Worm (Caenorhabditis elegans) whole organism, young adult: ENCODE measurements around the gene C04H5.1.
A peak's percentile ranks its signal among the peaks of the same experiment; 100 is the strongest.

Experiments
- B0035.1 ChIP-seq: sonication (generic microtip); optimal IDR thresholded peaks from 2 replicates; lab custom pipeline; 2016; ENCODE audit warnings: missing genetic modification characterization, mild to moderate bottlenecking, missing compliant biosample characterization, missing genotype, missing genetic modification reagents
- B0336.3 ChIP-seq: fragments of 200-800 bp; sonication (Bioruptor generic); IDR thresholded peaks from 2 replicates; pipeline ENCODE4 v1.3.6; 2022; ENCODE audit warnings: missing genetic modification characterization, missing compliant biosample characterization
- D2030.7 ChIP-seq: fragments of 200-800 bp; sonication (Bioruptor generic); IDR thresholded peaks from 2 replicates; pipeline ENCODE4 v1.3.6; 2022; ENCODE audit warnings: missing genetic modification reagents, missing genetic modification characterization, missing compliant biosample characterization
- F22D6.2 ChIP-seq: sonication (generic microtip); optimal IDR thresholded peaks from 2 replicates; lab custom pipeline; 2016; ENCODE audit warnings: mild to moderate bottlenecking, missing genetic modification characterization, missing compliant biosample characterization
- F39B2.1 ChIP-seq: fragments of 200-800 bp; sonication (Bioruptor generic); IDR thresholded peaks from 2 replicates; pipeline ENCODE4 v1.3.6; 2022; ENCODE audit warnings: missing genetic modification reagents, missing genetic modification characterization, missing compliant biosample characterization
- T07F8.4 ChIP-seq: sonication (generic microtip); optimal IDR thresholded peaks from 2 replicates; lab custom pipeline; 2016; ENCODE audit warnings: mild to moderate bottlenecking, missing genetic modification characterization, moderate library complexity, missing compliant biosample characterization
- Y67H2A.10 ChIP-seq: fragments of 200-800 bp; sonication (Bioruptor generic); conservative IDR thresholded peaks from 2 replicates; pipeline ENCODE4 v1.3.6; 2022; ENCODE audit warnings: missing genetic modification reagents, missing genetic modification characterization, missing compliant biosample characterization
- ZK185.1 ChIP-seq: sonication (generic microtip); optimal IDR thresholded peaks from 2 replicates; lab custom pipeline; 2016; ENCODE audit warnings: mild to moderate bottlenecking, missing genetic modification characterization, missing compliant biosample characterization; ENCODE audit not compliant: poor library complexity, severe bottlenecking
- ama-1 ChIP-seq, 3 experiments: fragments of 150-350 bp in 1 of 3; sonication (generic microtip) in 2 of 3; optimal IDR thresholded peaks; 2 replicates each; lab custom pipeline; 2014 to 2018; ENCODE audit warnings: missing biosample characterization in 2 of 3, missing genetic modification characterization in 2 of 3, missing genetic modification reagents in 2 of 3
- atf-7 ChIP-seq: sonication (generic microtip); optimal IDR thresholded peaks from 2 replicates; lab custom pipeline; 2017; ENCODE audit warnings: mild to moderate bottlenecking, missing genetic modification characterization, missing compliant biosample characterization
- athp-1 ChIP-seq: sonication (generic microtip); optimal IDR thresholded peaks from 2 replicates; lab custom pipeline; 2017; ENCODE audit warnings: mild to moderate bottlenecking, missing genetic modification characterization, missing compliant biosample characterization
- ccch-3 ChIP-seq: fragments of 200-800 bp; sonication (Bioruptor generic); optimal IDR thresholded peaks from 2 replicates; lab custom pipeline; 2018; ENCODE audit warnings: mild to moderate bottlenecking, missing genetic modification characterization, missing compliant biosample characterization
- cebp-1 ChIP-seq, 2 experiments: fragments of 200-800 bp in 1 of 2; sonication (Bioruptor generic) in 1 of 2; sonication (generic microtip) in 1 of 2; IDR thresholded peaks in 1 of 2; optimal IDR thresholded peaks in 1 of 2; 2 replicates each; pipeline versions ENCODE4 v1.3.6 to Lab custom; 2017 to 2022; ENCODE audit warnings: missing compliant biosample characterization in 2 of 2, missing genetic modification characterization in 2 of 2, mild to moderate bottlenecking in 1 of 2, missing genetic modification reagents in 1 of 2, moderate library complexity in 1 of 2
- ceh-27 ChIP-seq: fragments of 200-800 bp; sonication (Bioruptor generic); optimal IDR thresholded peaks from 2 replicates; lab custom pipeline; 2018; ENCODE audit warnings: mild to moderate bottlenecking, missing genetic modification characterization, moderate library complexity, missing compliant biosample characterization
- ceh-58 ChIP-seq: fragments of 200-800 bp; sonication (Bioruptor generic); IDR thresholded peaks from 2 replicates; pipeline ENCODE4 v1.3.6; 2022; ENCODE audit warnings: missing genetic modification characterization, missing compliant biosample characterization
- dpl-1 ChIP-seq: fragments of 150-350 bp; optimal IDR thresholded peaks from 2 replicates; lab custom pipeline; 2014; ENCODE audit warnings: missing biosample characterization, missing genetic modification reagents, missing genetic modification characterization
- hmg-1.2 ChIP-seq: fragments of 200-800 bp; sonication (Bioruptor generic); IDR thresholded peaks from 2 replicates; pipeline ENCODE4 v1.3.6; 2022; ENCODE audit warnings: missing genetic modification reagents, missing genetic modification characterization, missing compliant biosample characterization
- hrde-1 ChIP-seq: sonication (generic microtip); optimal IDR thresholded peaks from 2 replicates; lab custom pipeline; 2016; ENCODE audit warnings: missing genetic modification characterization, mild to moderate bottlenecking, missing compliant biosample characterization, moderate library complexity, missing genotype, missing genetic modification reagents, borderline replicate concordance
- let-607 ChIP-seq, 2 experiments: fragments of 200-800 bp in 1 of 2; sonication (Bioruptor generic) in 1 of 2; sonication (generic microtip) in 1 of 2; optimal IDR thresholded peaks; 2 replicates each; lab custom pipeline; 2016 to 2018; ENCODE audit warnings: mild to moderate bottlenecking in 2 of 2, missing compliant biosample characterization in 2 of 2, missing genetic modification characterization in 2 of 2, moderate library complexity in 2 of 2, missing genotype in 1 of 2
- lin-26 ChIP-seq: fragments of 200-800 bp; sonication (Bioruptor generic); IDR thresholded peaks from 2 replicates; pipeline ENCODE4 v1.3.6; 2022; ENCODE audit warnings: missing genetic modification reagents, missing genetic modification characterization, missing compliant biosample characterization
- lin-35 ChIP-seq, 3 experiments: fragments of 150-350 bp in 2 of 3; sonication (generic microtip) in 1 of 3; optimal IDR thresholded peaks; 2 replicates each; lab custom pipeline; 2014 to 2018; ENCODE audit warnings: missing biosample characterization in 3 of 3, missing genetic modification characterization in 3 of 3, missing genetic modification reagents in 3 of 3
- lin-40 ChIP-seq: sonication (generic microtip); optimal IDR thresholded peaks from 2 replicates; lab custom pipeline; 2016; ENCODE audit warnings: missing genetic modification characterization, mild to moderate bottlenecking, missing compliant biosample characterization, missing genotype, missing genetic modification reagents
- madf-10 ChIP-seq: sonication (generic microtip); optimal IDR thresholded peaks from 2 replicates; lab custom pipeline; 2016; ENCODE audit warnings: mild to moderate bottlenecking, missing genetic modification characterization, missing compliant biosample characterization
- madf-3 ChIP-seq: fragments of 200-800 bp; sonication (Bioruptor generic); IDR thresholded peaks from 2 replicates; pipeline ENCODE4 v1.3.6; 2022; ENCODE audit warnings: missing genetic modification reagents, missing genetic modification characterization, missing compliant biosample characterization
- nhr-179 ChIP-seq: sonication (generic microtip); optimal IDR thresholded peaks from 2 replicates; lab custom pipeline; 2016; ENCODE audit warnings: mild to moderate bottlenecking, missing genetic modification characterization, missing compliant biosample characterization
- nhr-80 ChIP-seq: sonication (generic microtip); optimal IDR thresholded peaks from 2 replicates; lab custom pipeline; 2016; ENCODE audit warnings: missing genetic modification characterization, missing compliant biosample characterization
- repo-1 ChIP-seq: sonication (generic microtip); optimal IDR thresholded peaks from 2 replicates; lab custom pipeline; 2017; ENCODE audit warnings: mild to moderate bottlenecking, missing genetic modification characterization, missing compliant biosample characterization
- rpc-1 ChIP-seq, 2 experiments: fragments of 150-350 bp in 1 of 2; sonication (generic microtip) in 1 of 2; optimal IDR thresholded peaks; 2 replicates each; lab custom pipeline; 2014 to 2018; ENCODE audit warnings: missing biosample characterization in 1 of 2, missing genetic modification characterization in 1 of 2, missing genetic modification reagents in 1 of 2, missing genotype in 1 of 2
- sea-2 ChIP-seq: fragments of 200-800 bp; sonication (Bioruptor generic); IDR thresholded peaks from 2 replicates; pipeline ENCODE4 v1.3.6; 2022; ENCODE audit warnings: missing genetic modification characterization, missing compliant biosample characterization
- snpc-1.1 ChIP-seq: sonication (generic microtip); optimal IDR thresholded peaks from 2 replicates; lab custom pipeline; 2017; ENCODE audit warnings: missing genetic modification characterization, mild to moderate bottlenecking, missing compliant biosample characterization, antibody characterized with exemption, moderate library complexity, missing genotype, missing genetic modification reagents; ENCODE audit not compliant: insufficient read depth
- snpc-3.4 ChIP-seq: sonication (generic microtip); optimal IDR thresholded peaks from 2 replicates; lab custom pipeline; 2017; ENCODE audit warnings: missing genetic modification characterization, mild to moderate bottlenecking, missing compliant biosample characterization, antibody characterized with exemption, moderate library complexity, missing genotype, missing genetic modification reagents
- xnd-1 ChIP-seq: sonication (generic microtip); optimal IDR thresholded peaks from 2 replicates; lab custom pipeline; 2016; ENCODE audit warnings: missing genotype, missing genetic modification reagents, missing genetic modification characterization, missing compliant biosample characterization
- zfh-2 ChIP-seq: fragments of 200-800 bp; sonication (Bioruptor generic); conservative IDR thresholded peaks from 2 replicates; pipeline ENCODE4 v1.3.6; 2022; ENCODE audit warnings: missing genetic modification reagents, missing genetic modification characterization, missing compliant biosample characterization
- ztf-18 ChIP-seq: sonication (generic microtip); optimal IDR thresholded peaks from 2 replicates; lab custom pipeline; 2016; ENCODE audit warnings: missing genotype, mild to moderate bottlenecking, missing genetic modification characterization, missing compliant biosample characterization
- ztf-28 ChIP-seq: fragments of 200-800 bp; sonication (Bioruptor generic); IDR thresholded peaks from 2 replicates; pipeline ENCODE4 v1.3.6; 2022; ENCODE audit warnings: missing genetic modification reagents, missing genetic modification characterization, missing compliant biosample characterization

Gene C04H5.1

DNA sequence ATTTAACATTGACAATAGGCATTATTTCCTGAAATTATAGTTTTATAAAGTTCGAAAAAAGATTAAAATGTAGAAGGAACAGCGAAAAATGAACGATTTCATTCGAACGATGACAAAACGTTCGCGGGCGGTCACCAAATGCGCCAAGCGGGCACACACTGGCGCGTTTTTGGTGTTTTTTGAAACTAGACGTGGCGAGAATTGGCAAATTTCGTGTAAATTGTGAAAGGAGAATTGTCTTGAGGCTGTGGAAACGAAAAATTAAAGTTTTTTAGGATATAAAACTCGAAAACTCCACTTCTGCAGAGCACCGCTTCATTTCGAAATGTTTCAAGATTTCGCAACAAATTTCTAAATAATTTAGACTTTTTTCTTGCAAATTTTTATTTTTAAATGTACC, 45.4 kb upstream of the C04H5.1 start, which contains the start of gene usp-14 (continued):
- TF ChIP-seq ZK185.1 (tag; lab: Kevin White, UChicago) (no peak), nhr-179 (tag; lab: Kevin White, UChicago) (no peak), snpc-1.1 (tag; lab: Kevin White, UChicago) (no peak), F39B2.1 (GFP tag; lab: Robert Waterston, UW) (no peak), ceh-58 (no peak), ztf-28 (GFP tag; lab: Robert Waterston, UW) (no peak), dpl-1 (GFP tag; lab: Kevin White, UChicago) (peak; percentile 53), ztf-18 (tag; lab: Kevin White, UChicago) (peak; percentile 93), atf-7 (tag; lab: Kevin White, UChicago) (no peak), ccch-3 (no peak), D2030.7 (GFP tag; lab: Robert Waterston, UW) (peak; percentile 44; the same call in 1 of the 2 replicates), athp-1 (tag; lab: Kevin White, UChicago) (no peak), rpc-1 (optimal IDR thresholded peaks at IDR 0.05; lab: Kevin White, UChicago) (no peak), rpc-1 (tag; optimal IDR thresholded peaks at IDR 0.05; lab: Kevin White, UChicago) (no peak), lin-35 (GFP tag; optimal IDR thresholded peaks at IDR 0.05; lab: Kevin White, UChicago) (peak in 1 of 3 experiments; percentile 81), sea-2 (GFP tag; lab: Robert Waterston, UW) (no peak), B0336.3 (GFP tag; lab: Robert Waterston, UW) (peak; percentile 76; the same call in 1 of the 2 replicates), B0035.1 (tag; lab: Kevin White, UChicago) (no peak), xnd-1 (tag; lab: Kevin White, UChicago) (peak; percentile 4), hrde-1 (no peak), Y67H2A.10 (no peak), hmg-1.2 (GFP tag; lab: Robert Waterston, UW) (peak; percentile 45), let-607 (tag; optimal IDR thresholded peaks at IDR 0.05; lab: Kevin White, UChicago) (peak in 1 of 2 experiments; percentile 29), repo-1 (tag; lab: Kevin White, UChicago) (peak; percentile 33), zfh-2 (GFP tag; lab: Robert Waterston, UW) (no peak), F22D6.2 (tag; lab: Kevin White, UChicago) (no peak), madf-3 (GFP tag; lab: Robert Waterston, UW) (0 out of 2 replicates have a peak, but pooled peaks have one; percentile 33), madf-10 (tag; lab: Kevin White, UChicago) (no peak), ceh-27 (no peak), cebp-1 (GFP tag; IDR thresholded peaks at IDR 0.05; lab: Robert Waterston, UW) (peak; percentile 54), cebp-1 (tag; optimal IDR thresholded peaks at IDR 0.05; lab: Kevin White, UChicago) (peak; percentile 94)
- TF ChIP-seq, all 124 proteins: peak for 29

DNA sequence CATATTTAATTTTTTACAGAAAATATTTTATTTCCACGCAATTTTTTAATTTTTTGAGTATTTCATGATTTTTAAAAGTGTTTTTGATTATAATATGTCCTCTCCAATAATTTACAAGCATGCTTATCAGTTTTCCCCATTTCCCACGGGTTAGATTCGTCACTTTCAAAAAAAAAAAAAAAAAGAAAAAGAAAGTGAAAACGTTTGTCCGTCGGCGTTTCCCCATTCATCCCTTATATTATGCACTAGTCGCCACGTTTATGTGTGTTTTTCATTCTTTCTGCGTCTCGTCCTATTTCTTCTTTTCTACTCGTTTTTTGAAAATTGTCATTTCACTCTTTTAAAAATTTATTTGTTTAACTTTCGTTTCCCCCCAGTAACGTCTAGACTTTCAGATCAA, 44.7 kb upstream of the C04H5.1 start, which contains the start of gene vnut-1:
TSS of gene vnut-1 (plus strand) at position 396 of the 400 bp plus-strand sequence.
- TF ChIP-seq lin-40 (peak; percentile 5), hmg-1.2 (GFP tag; lab: Robert Waterston, UW) (no peak), T07F8.4 (tag; lab: Kevin White, UChicago) (no peak), ztf-18 (tag; lab: Kevin White, UChicago) (peak; percentile 24), snpc-3.4 (no peak), nhr-80 (tag; lab: Kevin White, UChicago) (peak; percentile 72)

DNA sequence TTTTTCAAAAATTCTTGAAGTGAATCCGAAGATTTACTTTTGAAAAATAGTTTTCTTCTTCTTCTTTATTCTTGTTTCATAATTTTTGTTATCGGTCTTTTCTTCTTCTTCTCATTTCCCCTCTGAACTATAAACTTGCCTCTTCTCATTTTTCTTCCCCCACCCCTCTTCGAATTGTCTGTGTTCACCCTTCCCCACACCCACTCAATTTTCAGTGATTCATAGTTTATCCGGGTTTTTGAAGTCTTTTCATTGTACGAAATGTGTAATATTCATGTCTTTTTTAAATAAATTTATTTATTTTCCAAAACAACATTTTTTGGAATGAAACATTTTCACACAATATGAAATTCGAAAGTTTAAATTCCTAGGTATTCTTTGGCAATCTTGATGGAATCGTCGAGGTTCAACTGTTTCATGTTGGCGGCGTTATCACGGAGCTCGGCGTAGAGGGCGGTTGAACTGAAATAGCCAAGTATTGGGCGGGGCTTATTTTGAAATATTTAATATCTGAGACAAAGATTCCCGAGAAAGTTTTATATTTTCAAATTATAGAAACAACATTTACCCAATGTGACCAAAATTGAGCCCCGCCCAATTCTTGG, 41.4 kb upstream of the C04H5.1 start:
- TF ChIP-seq ama-1 (optimal IDR thresholded peaks at IDR 0.05; lab: Kevin White, UChicago) (peak; percentile 69), ama-1 (GFP tag; optimal IDR thresholded peaks at IDR 0.05; lab: Kevin White, UChicago) (no peak), lin-26 (GFP tag; lab: Robert Waterston, UW) (0 out of 2 replicates have a peak, but pooled peaks have one; percentile 4), lin-35 (GFP tag; optimal IDR thresholded peaks at IDR 0.05; lab: Kevin White, UChicago) (peak in 1 of 3 experiments; percentile 15), Y67H2A.10 (no peak)
